Worm (Caenorhabditis elegans) whole organism, L4 larva: ENCODE data around the gene W05E10.5.

Experiments used
- daf-19 ChIP-seq: fragments of 200-800 bp; sonication (Bioruptor generic); conservative IDR thresholded peaks from 2 replicates; pipeline ENCODE4 v1.3.6; 2022; ENCODE audit warnings: missing genetic modification characterization, missing compliant biosample characterization
- pha-4 ChIP-seq, 2 experiments: fragments of 150-350 bp in 1 of 2; fragments of 200-800 bp in 1 of 2; sonication (Bioruptor generic) in 1 of 2; IDR thresholded peaks in 1 of 2; optimal IDR thresholded peaks in 1 of 2; 2 replicates each; pipeline versions ENCODE4 v1.3.6 to Lab custom; 2014 to 2022; ENCODE audit warnings: missing genetic modification characterization in 2 of 2, missing genetic modification reagents in 2 of 2, missing biosample characterization in 1 of 2, missing compliant biosample characterization in 1 of 2

DNA sequence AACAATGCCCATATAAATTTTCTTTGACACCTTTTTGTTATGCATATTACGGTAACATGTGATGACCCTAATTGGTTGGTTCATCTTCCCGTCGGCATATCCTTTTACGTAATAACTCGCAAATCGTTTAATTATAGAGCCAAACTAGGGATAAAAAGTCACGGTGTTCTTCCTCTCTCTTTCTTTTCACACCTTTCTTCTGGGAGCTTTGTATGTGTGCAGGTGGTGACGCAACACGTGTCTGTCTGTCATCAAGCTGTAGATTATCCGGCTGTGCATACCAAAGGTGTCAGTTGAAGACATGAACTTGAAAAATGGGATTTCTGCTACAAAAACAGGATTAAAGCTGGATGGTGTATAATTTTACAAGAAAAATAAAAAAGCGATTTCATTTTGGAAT, 34.9 kb downstream of the W05E10.5 start:
- TF ChIP-seq pha-4 (GFP tag; IDR thresholded peaks at IDR 0.05; lab: Robert Waterston, UW) (no peak), pha-4 (tag; optimal IDR thresholded peaks at IDR 0.05; lab: Kevin White, UChicago) (no peak), daf-19 (GFP tag; lab: Robert Waterston, UW) (no peak)
